Worm (Caenorhabditis elegans) whole organism, late embryonic: ENCODE results near the gene pdi-2.

Experiments
- C38D4.7 ChIP-seq: fragments of 200-800 bp; sonication (Bioruptor generic); optimal IDR thresholded peaks from 2 replicates; lab custom pipeline; 2018; ENCODE audit warnings: mild to moderate bottlenecking, missing genetic modification characterization, moderate library complexity, missing compliant biosample characterization
- K02D7.2 ChIP-seq: sonication (generic microtip); optimal IDR thresholded peaks from 2 replicates; lab custom pipeline; 2017; ENCODE audit warnings: mild to moderate bottlenecking, missing genetic modification characterization, missing compliant biosample characterization
- T23F11.4 ChIP-seq: fragments of 200-800 bp; sonication (Bioruptor generic); optimal IDR thresholded peaks from 2 replicates; lab custom pipeline; 2018; ENCODE audit warnings: mild to moderate bottlenecking, missing genetic modification characterization, missing compliant biosample characterization
- Y22D7AL.16 ChIP-seq: sonication (generic microtip); optimal IDR thresholded peaks from 2 replicates; lab custom pipeline; 2016; ENCODE audit warnings: missing genetic modification characterization, missing compliant biosample characterization
- ahr-1 ChIP-seq: sonication (generic microtip); optimal IDR thresholded peaks from 2 replicates; lab custom pipeline; 2016; ENCODE audit warnings: missing genetic modification characterization, missing compliant biosample characterization
- ama-1 ChIP-seq: fragments of 150-350 bp; optimal IDR thresholded peaks from 2 replicates; lab custom pipeline; 2014
- ceh-18 ChIP-seq: sonication (generic microtip); optimal IDR thresholded peaks from 2 replicates; lab custom pipeline; 2016; ENCODE audit warnings: missing genetic modification characterization, missing compliant biosample characterization
- ceh-2 ChIP-seq: sonication (generic microtip); optimal IDR thresholded peaks from 2 replicates; lab custom pipeline; 2016; ENCODE audit warnings: missing genotype, missing genetic modification characterization, missing compliant biosample characterization
- ceh-24 ChIP-seq: sonication (generic microtip); optimal IDR thresholded peaks from 2 replicates; lab custom pipeline; 2016; ENCODE audit warnings: mild to moderate bottlenecking, missing genetic modification characterization, missing compliant biosample characterization
- ceh-31 ChIP-seq: sonication (generic microtip); optimal IDR thresholded peaks from 2 replicates; lab custom pipeline; 2016; ENCODE audit warnings: missing genetic modification characterization, missing compliant biosample characterization
- ceh-45 ChIP-seq: fragments of 200-800 bp; sonication (Bioruptor generic); IDR thresholded peaks from 2 replicates; pipeline ENCODE4 v1.3.6; 2022; ENCODE audit warnings: missing genetic modification reagents, missing genetic modification characterization, missing compliant biosample characterization
- ceh-48 ChIP-seq: sonication (generic microtip); optimal IDR thresholded peaks from 2 replicates; lab custom pipeline; 2016; ENCODE audit warnings: missing genetic modification characterization, inconsistent platforms, missing compliant biosample characterization
- dmd-4 ChIP-seq: sonication (generic microtip); optimal IDR thresholded peaks from 2 replicates; lab custom pipeline; 2016; ENCODE audit warnings: borderline replicate concordance, missing genetic modification characterization, missing compliant biosample characterization
- dve-1 ChIP-seq: sonication (generic microtip); optimal IDR thresholded peaks from 2 replicates; lab custom pipeline; 2017; ENCODE audit warnings: antibody characterized with exemption, mild to moderate bottlenecking, missing genetic modification characterization, missing compliant biosample characterization
- ets-4 ChIP-seq: sonication (generic microtip); optimal IDR thresholded peaks from 2 replicates; lab custom pipeline; 2016; ENCODE audit warnings: missing genetic modification characterization, missing compliant biosample characterization
- eyg-1 ChIP-seq: sonication (generic microtip); optimal IDR thresholded peaks from 2 replicates; lab custom pipeline; 2016; ENCODE audit warnings: missing genotype, missing genetic modification characterization, missing compliant biosample characterization
- fkh-6 ChIP-seq: sonication (generic microtip); optimal IDR thresholded peaks from 2 replicates; lab custom pipeline; 2016; ENCODE audit warnings: missing genetic modification characterization, missing compliant biosample characterization
- hlh-30 ChIP-seq: sonication (generic microtip); optimal IDR thresholded peaks from 2 replicates; lab custom pipeline; 2017; ENCODE audit warnings: antibody characterized with exemption, missing genetic modification characterization, missing compliant biosample characterization; ENCODE audit not compliant: insufficient read depth
- nhr-11 ChIP-seq: fragments of 150-350 bp; optimal IDR thresholded peaks from 2 replicates; lab custom pipeline; 2014; ENCODE audit warnings: missing biosample characterization, missing genetic modification characterization
- npax-4 ChIP-seq: sonication (generic microtip); optimal IDR thresholded peaks from 2 replicates; lab custom pipeline; 2016; ENCODE audit warnings: missing genetic modification characterization, missing compliant biosample characterization
- pat-9 ChIP-seq: fragments of 200-800 bp; sonication (Bioruptor generic); optimal IDR thresholded peaks from 2 replicates; lab custom pipeline; 2018; ENCODE audit warnings: mild to moderate bottlenecking, missing genetic modification characterization, moderate library complexity, missing compliant biosample characterization
- pha-2 ChIP-seq: sonication (generic microtip); optimal IDR thresholded peaks from 2 replicates; lab custom pipeline; 2017; ENCODE audit warnings: mild to moderate bottlenecking, missing genetic modification characterization, missing compliant biosample characterization
- pha-4 ChIP-seq: fragments of 150-350 bp; optimal IDR thresholded peaks from 2 replicates; lab custom pipeline; 2018; ENCODE audit warnings: missing biosample characterization, missing genetic modification reagents, missing genetic modification characterization
- pqm-1 ChIP-seq: sonication (generic microtip); optimal IDR thresholded peaks from 2 replicates; lab custom pipeline; 2016; ENCODE audit warnings: missing genetic modification characterization, missing compliant biosample characterization
- ref-2 ChIP-seq: sonication (generic microtip); optimal IDR thresholded peaks from 2 replicates; lab custom pipeline; 2016; ENCODE audit warnings: missing genetic modification characterization, missing compliant biosample characterization
- rnt-1 ChIP-seq: sonication (generic microtip); optimal IDR thresholded peaks from 2 replicates; lab custom pipeline; 2016; ENCODE audit warnings: missing genetic modification characterization, missing compliant biosample characterization
- sdc-2 ChIP-seq: sonication (generic microtip); optimal IDR thresholded peaks from 2 replicates; lab custom pipeline; 2016; ENCODE audit warnings: missing genotype, missing genetic modification characterization, missing compliant biosample characterization
- sox-2 ChIP-seq: fragments of 200-800 bp; sonication (Bioruptor generic); IDR thresholded peaks from 2 replicates; pipeline ENCODE4 v1.3.6; 2022; ENCODE audit warnings: missing genetic modification reagents, missing genetic modification characterization, missing compliant biosample characterization
- ttx-3 ChIP-seq: sonication (generic microtip); optimal IDR thresholded peaks from 2 replicates; lab custom pipeline; 2016; ENCODE audit warnings: missing genetic modification reagents, missing genetic modification characterization, missing compliant biosample characterization
- unc-42 ChIP-seq: sonication (generic microtip); optimal IDR thresholded peaks from 2 replicates; lab custom pipeline; 2016; ENCODE audit warnings: missing genotype, missing genetic modification characterization, missing compliant biosample characterization
- unc-55 ChIP-seq: sonication (generic microtip); optimal IDR thresholded peaks from 2 replicates; lab custom pipeline; 2017; ENCODE audit warnings: missing biosample characterization, missing genetic modification reagents, missing genetic modification characterization
- zip-5 ChIP-seq: sonication (generic microtip); optimal IDR thresholded peaks from 2 replicates; lab custom pipeline; 2016; ENCODE audit warnings: missing genetic modification characterization, missing compliant biosample characterization

pdi-2 gene

ce11 chrX:4490400-4490799 lies 33.6 kb upstream of the pdi-2 start:
- TF ChIP-seq ceh-24 (tag; lab: Kevin White, UChicago) (no peak), ref-2 (tag; lab: Kevin White, UChicago) (no peak), fkh-6 (tag; lab: Kevin White, UChicago) (no peak), sox-2 (GFP tag; lab: Robert Waterston, UW) (no peak), nhr-11 (tag; lab: Kevin White, UChicago) (no peak), Y22D7AL.16 (no peak), unc-55 (GFP tag; lab: Kevin White, UChicago) (no peak)

ce11 chrX:4492199-4492598 lies 31.8 kb upstream of the pdi-2 start, which contains the start of gene F46H6.5:
Gene F46H6.5 (minus strand): TSS chrX:4492208.
- TF ChIP-seq ceh-18 (tag; lab: Kevin White, UChicago): no peak
- no peak for TF ChIP-seq dmd-4
- no peak for TF ChIP-seq hlh-30 (tag; lab: Kevin White, UChicago)
- no peak for TF ChIP-seq sox-2 (GFP tag; lab: Robert Waterston, UW)
- TF ChIP-seq ceh-45: no peak
- no peak for TF ChIP-seq ceh-2 (tag; lab: Kevin White, UChicago)
- no peak for TF ChIP-seq unc-55 (GFP tag; lab: Kevin White, UChicago)
- TF ChIP-seq C38D4.7 (GFP tag; lab: Kevin White, UChicago): no peak
- no peak for TF ChIP-seq ttx-3 (tag; lab: Kevin White, UChicago)
- no peak for TF ChIP-seq ceh-31 (tag; lab: Kevin White, UChicago)

ce11 chrX:4493439-4494006 lies 30.4 kb upstream of the pdi-2 start:
- TF ChIP-seq K02D7.2 (no peak), unc-42 (peak; percentile 60)

DNA sequence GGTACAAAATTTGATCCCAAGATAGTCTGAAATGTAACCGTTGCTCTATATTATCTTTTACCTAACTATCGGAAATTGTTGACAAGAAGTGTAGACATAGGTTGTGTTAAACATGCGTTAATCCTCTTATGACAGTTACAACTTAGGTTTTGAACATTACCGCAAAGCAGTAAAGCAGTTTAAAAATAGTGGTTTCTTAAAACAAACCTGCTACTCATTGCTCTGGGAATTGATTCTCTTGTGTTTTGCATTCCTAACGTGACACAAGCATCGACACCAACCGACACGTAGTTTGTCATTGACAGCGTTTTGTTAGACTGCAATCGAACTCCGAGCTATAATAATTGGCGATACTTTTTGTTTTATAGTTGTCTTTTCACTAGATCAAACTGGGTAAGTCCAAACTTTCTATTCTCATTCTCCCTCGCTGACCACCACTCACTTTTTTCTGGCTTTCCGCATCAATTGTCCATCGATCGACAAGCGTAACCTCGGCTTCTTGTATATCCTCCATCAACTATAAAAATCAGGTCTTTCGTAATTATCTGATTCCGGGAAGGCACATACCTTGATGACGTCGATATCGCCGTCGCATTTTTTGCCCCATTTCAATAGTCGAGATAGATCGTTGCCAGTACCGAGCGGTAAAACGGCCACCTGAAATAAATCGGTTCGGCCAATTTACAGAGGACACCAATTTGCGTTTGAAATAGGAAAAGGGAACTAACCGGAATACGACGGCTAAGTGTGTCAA lies 28.0 kb upstream of the pdi-2 start:
- TF ChIP-seq ceh-24 (tag; lab: Kevin White, UChicago): no peak
- no peak for TF ChIP-seq ceh-31 (tag; lab: Kevin White, UChicago)
- TF ChIP-seq unc-55 (GFP tag; lab: Kevin White, UChicago): no peak
- TF ChIP-seq fkh-6 (tag; lab: Kevin White, UChicago): no peak
- no peak for TF ChIP-seq ahr-1 (tag; lab: Kevin White, UChicago)
- no peak for TF ChIP-seq sdc-2 (tag; lab: Kevin White, UChicago)
- TF ChIP-seq unc-42: no peak
- no peak for TF ChIP-seq pha-4 (tag; lab: Kevin White, UChicago)
- TF ChIP-seq pha-2 (tag; lab: Kevin White, UChicago): no peak
- TF ChIP-seq ref-2 (tag; lab: Kevin White, UChicago): no peak
- TF ChIP-seq Y22D7AL.16: no peak

DNA sequence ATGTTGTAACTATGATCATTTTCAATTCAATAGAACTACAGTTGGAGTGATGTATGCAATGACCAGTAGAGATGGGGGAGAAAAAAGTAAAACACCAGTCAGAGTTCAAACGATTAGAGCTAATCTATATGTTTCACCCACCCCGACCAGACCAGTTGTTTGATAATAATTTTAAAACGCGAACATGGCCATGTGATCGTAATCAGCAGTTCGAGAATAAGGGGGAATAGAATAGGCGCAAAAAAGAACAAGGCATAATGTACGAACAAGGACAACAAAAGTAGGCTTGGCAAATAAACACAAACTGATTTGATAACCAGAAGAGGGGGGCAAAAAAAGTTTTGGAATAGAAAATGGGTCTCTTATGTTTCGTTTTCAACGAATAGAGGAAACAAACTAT lies 25.9 kb upstream of the pdi-2 start:
- TF ChIP-seq sdc-2 (tag; lab: Kevin White, UChicago) (no peak), ceh-24 (tag; lab: Kevin White, UChicago) (no peak), pat-9 (tag; lab: Kevin White, UChicago) (no peak), ets-4 (tag; lab: Kevin White, UChicago) (no peak), ama-1 (lab: Kevin White, UChicago) (no peak), T23F11.4 (no peak), Y22D7AL.16 (no peak), ceh-48 (no peak), dve-1 (tag; lab: Kevin White, UChicago) (no peak), pqm-1 (no peak), rnt-1 (tag; lab: Kevin White, UChicago) (no peak), zip-5 (no peak), npax-4 (no peak), eyg-1 (no peak), ceh-45 (no peak)
